Fruit fly (Drosophila melanogaster): ENCODE data around the gene Sytbeta.

DNA sequence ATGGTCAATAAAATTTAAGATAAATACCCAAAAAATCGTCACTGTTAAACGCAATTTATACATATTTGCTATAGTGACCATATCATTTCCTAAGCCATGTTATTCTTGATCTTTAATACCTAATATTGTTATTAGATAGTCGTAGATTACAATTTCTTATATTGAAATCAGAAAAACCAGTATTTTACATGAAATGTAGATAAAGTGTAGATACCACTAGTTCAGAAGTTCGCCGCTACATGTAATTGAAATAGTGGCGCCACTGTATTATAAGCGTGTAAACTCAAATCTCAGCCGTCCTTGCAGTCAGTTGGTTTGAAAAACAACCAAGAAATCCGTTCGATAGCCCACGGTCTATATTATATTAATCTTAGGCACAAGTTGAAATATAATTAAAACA is 16.7 kb downstream of the Sytbeta start:
- no peak for TF ChIP-seq CG8478 (optimal IDR thresholded peaks at IDR 0.05)
- TF ChIP-seq CTCF (optimal IDR thresholded peaks at IDR 0.05) = peak; percentile 84 to 90
